Fruit fly (Drosophila melanogaster): ENCODE data around the gene CG14445.
A peak's percentile ranks its signal among the peaks of the same experiment; 100 is the strongest.

The CG14445 gene

DNA sequence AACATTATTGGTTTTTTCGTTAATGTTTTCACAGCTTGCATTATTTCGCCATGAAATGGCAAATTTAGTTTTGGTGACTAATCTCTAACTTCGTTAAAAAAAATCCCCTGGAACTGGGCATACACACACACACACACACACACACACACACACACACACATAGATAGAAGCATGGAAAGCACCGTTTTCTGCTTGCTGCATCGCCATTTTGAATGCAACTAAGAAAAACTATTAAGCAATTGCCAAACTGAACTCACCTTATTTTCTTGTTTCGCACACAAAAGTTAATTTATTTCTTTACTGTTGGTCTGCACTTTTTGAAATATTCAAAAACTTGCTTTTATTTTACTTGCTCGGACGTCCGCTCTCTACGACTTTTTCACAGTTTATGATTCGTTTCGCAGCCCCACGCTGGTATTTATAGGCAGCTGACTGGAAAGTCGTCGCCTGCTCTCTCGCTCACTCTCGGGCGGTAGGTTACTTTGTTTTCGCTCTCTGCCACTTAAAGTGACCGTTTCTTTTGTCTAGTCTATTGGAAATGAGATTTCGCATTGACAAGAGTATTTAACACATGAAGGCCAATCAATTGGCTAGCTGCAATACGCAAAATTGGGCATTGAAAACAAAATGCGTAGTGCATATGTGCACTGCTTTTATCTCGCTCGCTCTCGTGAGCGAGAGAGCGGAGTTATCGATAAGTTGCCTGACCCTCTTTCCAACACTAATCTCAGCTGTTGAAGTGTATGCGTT, 41.9 kb downstream of the CG14445 start (continued):
- TF ChIP-seq Myb (GFP tag; optimal IDR thresholded peaks at IDR 0.05): peak; percentile 38
- TF ChIP-seq chinmo (GFP tag; IDR thresholded peaks at IDR 0.05; ENCODE audit: partially characterized antibody): 0 out of 4 replicates have a peak, but pooled peaks have one; percentile 62
- TF ChIP-seq CG31365 (tag; optimal IDR thresholded peaks at IDR 0.05): no peak
- TF ChIP-seq H2.0 (GFP tag; IDR thresholded peaks at IDR 0.05): no peak
- peak in 1 of 2 experiments; percentile 18 for TF ChIP-seq Pdp1 (GFP tag; optimal IDR thresholded peaks at IDR 0.05)
- no peak for TF ChIP-seq CG6683 (GFP tag; optimal IDR thresholded peaks at IDR 0.05)
- TF ChIP-seq MBD-R2 (GFP tag; IDR thresholded peaks at IDR 0.05): no peak
- peak; percentile 17 for TF ChIP-seq CG13894 (tag; optimal IDR thresholded peaks at IDR 0.05)
- TF ChIP-seq CG7556 (GFP tag; optimal IDR thresholded peaks at IDR 0.05): peak; percentile 22
- TF ChIP-seq CG31388 (GFP tag; optimal IDR thresholded peaks at IDR 0.05): no peak
- TF ChIP-seq gcm (GFP tag; optimal IDR thresholded peaks at IDR 0.05): peak; percentile 10
- TF ChIP-seq Bgb (GFP tag; IDR thresholded peaks at IDR 0.05; ENCODE audit: partially characterized antibody): peak; percentile 35; the same call in 1 of the 2 replicates
- TF ChIP-seq aop (GFP tag; IDR thresholded peaks at IDR 0.05): no peak
- peak; percentile 33 for TF ChIP-seq Atf-2 (GFP tag; optimal IDR thresholded peaks at IDR 0.05)
- peak; percentile 19 for TF ChIP-seq CG7987 (GFP tag; optimal IDR thresholded peaks at IDR 0.05)
- TF ChIP-seq kah (GFP tag; optimal IDR thresholded peaks at IDR 0.05): peak; percentile 7
- TF ChIP-seq ttk (GFP tag; IDR thresholded peaks at IDR 0.05): no peak
- peak; percentile 48 for TF ChIP-seq BEAF-32 (GFP tag; optimal IDR thresholded peaks at IDR 0.05)
- no peak for TF ChIP-seq bowl (GFP tag; IDR thresholded peaks at IDR 0.05)
- TF ChIP-seq CG9876 (GFP tag; optimal IDR thresholded peaks at IDR 0.05): no peak
- TF ChIP-seq nom (GFP tag; optimal IDR thresholded peaks at IDR 0.05): peak; percentile 9
- TF ChIP-seq chn (GFP tag; optimal IDR thresholded peaks at IDR 0.05): peak; percentile 1
- TF ChIP-seq cg (GFP tag; optimal IDR thresholded peaks at IDR 0.05): peak; percentile 87
- TF ChIP-seq Stat92E (GFP tag; optimal IDR thresholded peaks at IDR 0.05): peak in 1 of 3 experiments; percentile 57
- peak; percentile 57; the same call in 1 of the 2 replicates for TF ChIP-seq chm (GFP tag; IDR thresholded peaks at IDR 0.05)
- peak; percentile 36 for TF ChIP-seq Side (GFP tag; optimal IDR thresholded peaks at IDR 0.05)
- TF ChIP-seq Tbp (GFP tag; optimal IDR thresholded peaks at IDR 0.05): peak; percentile 94
- TF ChIP-seq CG15514 (GFP tag; optimal IDR thresholded peaks at IDR 0.05): peak; percentile 24
- TF ChIP-seq dpn (GFP tag; optimal IDR thresholded peaks at IDR 0.05): no peak
- TF ChIP-seq inv (GFP tag; IDR thresholded peaks at IDR 0.05; ENCODE audit: partially characterized antibody): peak; percentile 18; the same call in 1 of the 2 replicates
- peak; percentile 6 for TF ChIP-seq CG12391 (tag; optimal IDR thresholded peaks at IDR 0.05)
- peak; percentile 26; the same call in 1 of the 2 replicates for TF ChIP-seq amos (GFP tag; IDR thresholded peaks at IDR 0.05; ENCODE audit: partially characterized antibody)
- TF ChIP-seq CG1024 (GFP tag; IDR thresholded peaks at IDR 0.05): peak; percentile 24; the same call in 1 of the 2 replicates
- no peak for TF ChIP-seq croc (GFP tag; conservative IDR thresholded peaks at IDR 0.05)
- TF ChIP-seq CG15479 (GFP tag; optimal IDR thresholded peaks at IDR 0.05): peak; percentile 56
- TF ChIP-seq pb (GFP tag; optimal IDR thresholded peaks at IDR 0.05): peak; percentile 19
- peak; percentile 25 for TF ChIP-seq caup (GFP tag; optimal IDR thresholded peaks at IDR 0.05; ENCODE audit: severe bottlenecking)
- TF ChIP-seq CG17829 (tag; optimal IDR thresholded peaks at IDR 0.05): peak; percentile 13
- TF ChIP-seq Camta (GFP tag; optimal IDR thresholded peaks at IDR 0.05): peak; percentile 41
- TF ChIP-seq CG31441 (GFP tag; IDR thresholded peaks at IDR 0.05): peak; percentile 31; the same call in 1 of the 2 replicates
- TF ChIP-seq CG10267 (tag; optimal IDR thresholded peaks at IDR 0.05): peak; percentile 94
- TF ChIP-seq CG4424 (GFP tag; optimal IDR thresholded peaks at IDR 0.05): peak; percentile 42
- 0 out of 2 replicates have a peak, but pooled peaks have one; percentile 30 for TF ChIP-seq tna (GFP tag; IDR thresholded peaks at IDR 0.05; ENCODE audit: partially characterized antibody)
- no peak for TF ChIP-seq CG3838 (GFP tag; optimal IDR thresholded peaks at IDR 0.05)
- peak in 1 of 2 experiments; percentile 9 for TF ChIP-seq tll (GFP tag; optimal IDR thresholded peaks at IDR 0.05)
- TF ChIP-seq Eip74EF (GFP tag; optimal IDR thresholded peaks at IDR 0.05): no peak

Data from whole organism, embryonic.